Fruit fly (Drosophila melanogaster) whole organism, embryonic: ENCODE data around the gene TTLL4A.

Experiments
- ATbp ChIP-seq: fragments of 200-800 bp; sonication (Bioruptor generic); optimal IDR thresholded peaks from 2 replicates; lab custom pipeline; 2017; ENCODE audit warnings: missing biosample characterization, mild to moderate bottlenecking, missing genetic modification characterization, missing genetic modification reagents
- Abd-B ChIP-seq: fragments of 200-800 bp; sonication (Bioruptor generic); optimal IDR thresholded peaks from 2 replicates; lab custom pipeline; 2018; ENCODE audit warnings: missing biosample characterization, mild to moderate bottlenecking, missing genetic modification characterization, moderate library complexity
- Aef1 ChIP-seq: fragments of 200-800 bp; sonication (Bioruptor generic); IDR thresholded peaks from 3 replicates; pipeline ENCODE4 v1.3.6; 2022; ENCODE audit warnings: missing biosample characterization, missing genetic modification characterization
- Atf-2 ChIP-seq: fragments of 200-800 bp; sonication (Bioruptor generic); optimal IDR thresholded peaks from 2 replicates; lab custom pipeline; 2016; ENCODE audit warnings: missing biosample characterization, missing genetic modification characterization
- Awh ChIP-seq: fragments of 200-800 bp; sonication (Bioruptor generic); IDR thresholded peaks from 2 replicates; pipeline ENCODE4, ENCODE4 v1.3.6; 2022; ENCODE audit warnings: missing biosample characterization, missing genetic modification characterization
- Bgb ChIP-seq: fragments of 200-800 bp; sonication (Bioruptor generic); IDR thresholded peaks from 2 replicates; pipeline ENCODE4 v1.3.6; 2022; ENCODE audit warnings: missing biosample characterization, missing genetic modification characterization; ENCODE audit not compliant: partially characterized antibody
- Bteb2 ChIP-seq: fragments of 200-800 bp; sonication (Bioruptor generic); optimal IDR thresholded peaks from 2 replicates; lab custom pipeline; 2016; ENCODE audit warnings: missing biosample characterization, missing genetic modification characterization
- CG10959 ChIP-seq: fragments of 200-800 bp; sonication (Bioruptor generic); IDR thresholded peaks from 2 replicates; pipeline ENCODE4 v1.3.6; 2022; ENCODE audit warnings: missing biosample characterization, missing genetic modification characterization
- CG11560 ChIP-seq: fragments of 200-800 bp; sonication (Bioruptor generic); IDR thresholded peaks from 3 replicates; pipeline ENCODE4 v1.3.6; 2022; ENCODE audit warnings: missing biosample characterization, missing genetic modification characterization
- CG12744 ChIP-seq: fragments of 200-800 bp; sonication (Bioruptor generic); optimal IDR thresholded peaks from 2 replicates; lab custom pipeline; 2016; ENCODE audit warnings: missing biosample characterization, missing genetic modification characterization
- CG13296 ChIP-seq: fragments of 200-800 bp; sonication (Bioruptor generic); optimal IDR thresholded peaks from 3 replicates; lab custom pipeline; 2018; ENCODE audit warnings: missing biosample characterization, mild to moderate bottlenecking, missing genetic modification characterization
- CG15011 ChIP-seq: fragments of 200-800 bp; sonication (Bioruptor generic); optimal IDR thresholded peaks from 3 replicates; lab custom pipeline; 2018; ENCODE audit warnings: missing biosample characterization, mild to moderate bottlenecking, missing genetic modification characterization
- CG15073 ChIP-seq: fragments of 200-800 bp; sonication (Bioruptor generic); optimal IDR thresholded peaks from 2 replicates; lab custom pipeline; 2016; ENCODE audit warnings: missing biosample characterization, missing genetic modification characterization
- CG1602 ChIP-seq: fragments of 200-800 bp; sonication (Bioruptor generic); optimal IDR thresholded peaks from 3 replicates; lab custom pipeline; 2016; ENCODE audit warnings: missing biosample characterization, missing genetic modification characterization
- CG16779 ChIP-seq: fragments of 200-800 bp; sonication (Bioruptor generic); IDR thresholded peaks from 2 replicates; pipeline ENCODE4 v1.3.6; 2022; ENCODE audit warnings: missing biosample characterization, missing genetic modification characterization
- CG17328 ChIP-seq: fragments of 200-800 bp; sonication (Bioruptor generic); IDR thresholded peaks from 2 replicates; pipeline ENCODE4 v1.3.6; 2022; ENCODE audit warnings: missing biosample characterization, missing genetic modification characterization
- CG17361 ChIP-seq: fragments of 200-800 bp; sonication (Bioruptor generic); IDR thresholded peaks from 3 replicates; pipeline ENCODE4 v1.3.6; 2022; ENCODE audit warnings: missing biosample characterization, missing genetic modification characterization
- CG2116 ChIP-seq: fragments of 200-800 bp; sonication (Bioruptor generic); optimal IDR thresholded peaks from 3 replicates; lab custom pipeline; 2018; ENCODE audit warnings: missing biosample characterization, mild to moderate bottlenecking, missing genetic modification characterization
- CG2875 ChIP-seq: fragments of 200-800 bp; sonication (Bioruptor generic); optimal IDR thresholded peaks from 2 replicates; lab custom pipeline; 2017; ENCODE audit warnings: missing biosample characterization, mild to moderate bottlenecking, missing genetic modification characterization, missing genetic modification reagents
- CG3163 ChIP-seq: fragments of 200-800 bp; sonication (Bioruptor generic); optimal IDR thresholded peaks from 3 replicates; lab custom pipeline; 2016; ENCODE audit warnings: missing biosample characterization, missing genetic modification characterization
- CG6654 ChIP-seq: fragments of 200-800 bp; sonication (Bioruptor generic); optimal IDR thresholded peaks from 2 replicates; lab custom pipeline; 2017; ENCODE audit warnings: missing biosample characterization, mild to moderate bottlenecking, missing genetic modification characterization
- CG6791 ChIP-seq: fragments of 200-800 bp; sonication (Bioruptor generic); IDR thresholded peaks from 3 replicates; pipeline ENCODE4 v1.3.6; 2022; ENCODE audit warnings: missing biosample characterization, missing genetic modification characterization; ENCODE audit not compliant: partially characterized antibody
- CG8944 ChIP-seq: fragments of 200-800 bp; sonication (Bioruptor generic); optimal IDR thresholded peaks from 3 replicates; lab custom pipeline; 2016; ENCODE audit warnings: missing biosample characterization, missing genetic modification characterization
- CG9876 ChIP-seq: fragments of 200-800 bp; sonication (Bioruptor generic); optimal IDR thresholded peaks from 2 replicates; lab custom pipeline; 2016; ENCODE audit warnings: missing biosample characterization, missing genetic modification characterization
- D19A ChIP-seq: fragments of 200-800 bp; optimal IDR thresholded peaks from 3 replicates; lab custom pipeline; 2019; ENCODE audit warnings: missing biosample characterization, mild to moderate bottlenecking, missing genetic modification characterization, moderate library complexity
- Dip2 ChIP-seq: fragments of 200-800 bp; sonication (Bioruptor generic); IDR thresholded peaks from 2 replicates; pipeline ENCODE4 v1.3.6; 2022; ENCODE audit warnings: missing biosample characterization, missing genetic modification characterization
- Dip3 ChIP-seq: fragments of 200-800 bp; sonication (Bioruptor generic); optimal IDR thresholded peaks from 3 replicates; lab custom pipeline; 2016; ENCODE audit warnings: missing biosample characterization, missing genetic modification characterization
- Doc3 ChIP-seq: fragments of 200-800 bp; sonication (Bioruptor generic); IDR thresholded peaks from 3 replicates; pipeline ENCODE4 v1.3.6; 2022; ENCODE audit warnings: missing biosample characterization, missing genetic modification characterization; ENCODE audit not compliant: partially characterized antibody
- H2.0 ChIP-seq: fragments of 200-800 bp; sonication (Bioruptor generic); IDR thresholded peaks from 2 replicates; pipeline ENCODE4 v1.3.6; 2022; ENCODE audit warnings: missing biosample characterization, missing genetic modification characterization
- HHEX ChIP-seq: fragments of 200-800 bp; sonication (Bioruptor generic); optimal IDR thresholded peaks from 3 replicates; lab custom pipeline; 2017; ENCODE audit warnings: missing biosample characterization, mild to moderate bottlenecking, missing genetic modification characterization, missing genetic modification reagents
- MTF-1 ChIP-seq: fragments of 200-800 bp; sonication (Bioruptor generic); optimal IDR thresholded peaks from 2 replicates; lab custom pipeline; 2018; ENCODE audit warnings: missing biosample characterization, mild to moderate bottlenecking, missing genetic modification characterization, borderline replicate concordance
- NC2β ChIP-seq: fragments of 200-800 bp; sonication (Bioruptor generic); optimal IDR thresholded peaks from 2 replicates; lab custom pipeline; 2016; ENCODE audit warnings: missing biosample characterization, missing genetic modification characterization
- PHDP ChIP-seq: fragments of 200-800 bp; sonication (Bioruptor generic); optimal IDR thresholded peaks from 3 replicates; lab custom pipeline; 2018; ENCODE audit warnings: missing biosample characterization, mild to moderate bottlenecking, missing genetic modification characterization, moderate library complexity
- ac ChIP-seq: fragments of 200-800 bp; sonication (Bioruptor generic); optimal IDR thresholded peaks from 3 replicates; lab custom pipeline; 2017; ENCODE audit warnings: missing biosample characterization, mild to moderate bottlenecking, missing genetic modification characterization
- ara ChIP-seq: fragments of 200-800 bp; sonication (Bioruptor generic); IDR thresholded peaks from 2 replicates; pipeline ENCODE4 v1.3.6; 2022; ENCODE audit warnings: missing biosample characterization, missing genetic modification characterization
- chinmo ChIP-seq: fragments of 200-800 bp; sonication (Bioruptor generic); IDR thresholded peaks from 4 replicates; pipeline ENCODE4 v1.3.6; 2022; ENCODE audit warnings: missing biosample characterization, missing genetic modification characterization; ENCODE audit not compliant: partially characterized antibody
- crp ChIP-seq, 2 experiments: fragments of 200-800 bp; sonication (Bioruptor generic); optimal IDR thresholded peaks; 2 replicates in 1 of 2; 3 replicates in 1 of 2; lab custom pipeline; 2017; ENCODE audit warnings: missing biosample characterization in 2 of 2, missing genetic modification characterization in 2 of 2, mild to moderate bottlenecking in 1 of 2, moderate library complexity in 1 of 2
- fd102C ChIP-seq: fragments of 200-800 bp; sonication (Bioruptor generic); optimal IDR thresholded peaks from 2 replicates; lab custom pipeline; 2018; ENCODE audit warnings: missing biosample characterization, mild to moderate bottlenecking, missing genetic modification characterization, moderate library complexity
- gcm ChIP-seq: fragments of 200-800 bp; sonication (Bioruptor generic); optimal IDR thresholded peaks from 2 replicates; lab custom pipeline; 2019; ENCODE audit warnings: missing biosample characterization, mild to moderate bottlenecking, missing genetic modification characterization, moderate library complexity
- jing ChIP-seq: fragments of 200-800 bp; sonication (Bioruptor generic); optimal IDR thresholded peaks from 2 replicates; lab custom pipeline; 2018; ENCODE audit warnings: missing biosample characterization, mild to moderate bottlenecking, missing genetic modification characterization
- lov ChIP-seq, 2 experiments: fragments of 200-800 bp in 1 of 2; fragments of >200 bp in 1 of 2; sonication (Bioruptor generic) in 1 of 2; IDR thresholded peaks in 1 of 2; optimal IDR thresholded peaks in 1 of 2; 2 replicates in 1 of 2; 3 replicates in 1 of 2; pipeline versions ENCODE4 v1.3.6 to Lab custom; 2017 to 2022; ENCODE audit warnings: missing biosample characterization in 1 of 2, missing genetic modification characterization in 1 of 2
- mam ChIP-seq: fragments of 200-800 bp; sonication (Bioruptor generic); optimal IDR thresholded peaks from 3 replicates; lab custom pipeline; 2016; ENCODE audit warnings: missing biosample characterization, missing genetic modification characterization
- phol ChIP-seq: fragments of 200-800 bp; sonication (Bioruptor generic); optimal IDR thresholded peaks from 3 replicates; lab custom pipeline; 2018; ENCODE audit warnings: missing biosample characterization, mild to moderate bottlenecking, missing genetic modification characterization, moderate library complexity
- prd ChIP-seq, 3 experiments: fragments of >200 bp in 2 of 3; fragments of 200-800 bp in 1 of 3; sonication (Bioruptor generic) in 1 of 3; optimal IDR thresholded peaks in 2 of 3; IDR thresholded peaks in 1 of 3; 2 replicates in 2 of 3; 3 replicates in 1 of 3; pipeline versions ENCODE4 v1.3.6 to Lab custom; 2017 to 2022; ENCODE audit warnings: missing biosample characterization in 1 of 3, missing genetic modification characterization in 1 of 3
- pum ChIP-seq: fragments of 200-800 bp; sonication (Bioruptor generic); optimal IDR thresholded peaks from 2 replicates; lab custom pipeline; 2016; ENCODE audit warnings: missing biosample characterization, missing genetic modification characterization
- vnd ChIP-seq: fragments of 200-800 bp; sonication (Bioruptor generic); IDR thresholded peaks from 3 replicates; pipeline ENCODE4 v1.3.6; 2022; ENCODE audit warnings: missing biosample characterization, missing genetic modification characterization; ENCODE audit not compliant: partially characterized antibody
- zen2 ChIP-seq: fragments of 200-800 bp; sonication (Bioruptor generic); IDR thresholded peaks from 3 replicates; pipeline ENCODE4 v1.3.6; 2022; ENCODE audit warnings: missing biosample characterization, missing genetic modification characterization; ENCODE audit not compliant: partially characterized antibody

The TTLL4A gene

dm6 chr2L:11003925-11004673 lies 14.9 kb downstream of the TTLL4A start, which contains the start of gene RpL9 (continued):
- TF ChIP-seq NC2β (peak; percentile 87), lov (optimal IDR thresholded peaks at IDR 0.05; lab: Kevin White, UChicago) (no peak), lov (GFP tag; IDR thresholded peaks at IDR 0.05; lab: Robert Waterston, UW) (no peak; the same call in 1 of the 3 replicates), ara (GFP tag; lab: Robert Waterston, UW) (peak; percentile 68; the same call in 1 of the 2 replicates), vnd (GFP tag; lab: Robert Waterston, UW) (no peak), CG2875 (GFP tag; lab: Kevin White, UChicago) (peak; percentile 73), HHEX (GFP tag; lab: Kevin White, UChicago) (peak; percentile 86), jing (no peak), Bgb (peak; percentile 17; the same call in 1 of the 2 replicates), pum (GFP tag; lab: Kevin White, UChicago) (peak; percentile 20), CG8944 (GFP tag; lab: Kevin White, UChicago) (peak; percentile 18), CG15011 (peak; percentile 74), CG2116 (GFP tag; lab: Kevin White, UChicago) (peak; percentile 69), prd (optimal IDR thresholded peaks at IDR 0.05; lab: Kevin White, UChicago) (no peak), prd (GFP tag; IDR thresholded peaks at IDR 0.05; lab: Robert Waterston, UW) (no peak), Doc3 (GFP tag; lab: Robert Waterston, UW) (no peak), crp (GFP tag; optimal IDR thresholded peaks at IDR 0.05; lab: Kevin White, UChicago) (peak in 1 of 2 experiments; percentile 40), CG13296 (GFP tag; lab: Kevin White, UChicago) (peak; percentile 89), CG17328 (peak; percentile 90; the same call in 1 of the 2 replicates), H2.0 (GFP tag; lab: Robert Waterston, UW) (peak; percentile 34), zen2 (GFP tag; lab: Robert Waterston, UW) (no peak), CG6791 (GFP tag; lab: Robert Waterston, UW) (no peak), Abd-B (GFP tag; lab: Kevin White, UChicago) (no peak), CG3163 (GFP tag; lab: Kevin White, UChicago) (peak; percentile 8), PHDP (tag; lab: Kevin White, UChicago) (peak; percentile 82), D19A (tag; lab: Kevin White, UChicago) (no peak), Aef1 (GFP tag; lab: Robert Waterston, UW) (no peak), Dip2 (GFP tag; lab: Robert Waterston, UW) (no peak), phol (peak; percentile 61), CG10959 (GFP tag; lab: Robert Waterston, UW) (no peak; the same call in 1 of the 2 replicates), CG12744 (GFP tag; lab: Kevin White, UChicago) (peak; percentile 14), Dip3 (GFP tag; lab: Kevin White, UChicago) (peak; percentile 45), gcm (GFP tag; lab: Kevin White, UChicago) (no peak), ATbp (GFP tag; lab: Kevin White, UChicago) (no peak), chinmo (GFP tag; lab: Robert Waterston, UW) (no peak), CG17361 (GFP tag; lab: Robert Waterston, UW) (peak; percentile 50; the same call in 2 of the 3 replicates), CG9876 (GFP tag; lab: Kevin White, UChicago) (peak; percentile 33), Awh (peak; percentile 79), CG1602 (GFP tag; lab: Kevin White, UChicago) (no peak), Atf-2 (GFP tag; lab: Kevin White, UChicago) (peak; percentile 75), mam (GFP tag; lab: Kevin White, UChicago) (no peak), CG15073 (GFP tag; lab: Kevin White, UChicago) (no peak), CG16779 (GFP tag; lab: Robert Waterston, UW) (peak; percentile 75), CG11560 (tag; lab: Robert Waterston, UW) (no peak), ac (peak; percentile 70), CG6654 (peak; percentile 29), MTF-1 (GFP tag; lab: Kevin White, UChicago) (peak; percentile 92), fd102C (GFP tag; lab: Kevin White, UChicago) (peak; percentile 33), Bteb2 (peak; percentile 49)
